Worm (Caenorhabditis elegans) whole organism, L2 larva: ENCODE data around the gene flh-1.

Experiments used
- C34F6.9 ChIP-seq: fragments of 150-350 bp; optimal IDR thresholded peaks from 2 replicates; lab custom pipeline; 2014; ENCODE audit warnings: missing biosample characterization, missing genetic modification characterization
- F13H6.1 ChIP-seq: sonication (generic microtip); optimal IDR thresholded peaks from 2 replicates; lab custom pipeline; 2016; ENCODE audit warnings: missing genetic modification characterization, missing compliant biosample characterization
- R02D3.7 ChIP-seq: fragments of 150-350 bp; optimal IDR thresholded peaks from 2 replicates; lab custom pipeline; 2014; ENCODE audit warnings: missing biosample characterization, missing genetic modification characterization
- Y55F3AM.14 ChIP-seq: fragments of 200-800 bp; sonication (Bioruptor generic); optimal IDR thresholded peaks from 2 replicates; lab custom pipeline; 2018; ENCODE audit warnings: mild to moderate bottlenecking, missing genetic modification characterization, missing compliant biosample characterization
- ZK546.5 ChIP-seq: sonication (generic microtip); optimal IDR thresholded peaks from 2 replicates; lab custom pipeline; 2017; ENCODE audit warnings: missing biosample characterization, missing genetic modification characterization
- alr-1 ChIP-seq: fragments of 150-350 bp; optimal IDR thresholded peaks from 2 replicates; lab custom pipeline; 2014; ENCODE audit warnings: missing biosample characterization, missing genetic modification characterization
- aly-2 ChIP-seq: fragments of 150-350 bp; optimal IDR thresholded peaks from 2 replicates; lab custom pipeline; 2014; ENCODE audit warnings: missing biosample characterization, missing genetic modification characterization
- ama-1 ChIP-seq: fragments of 150-350 bp; optimal IDR thresholded peaks from 2 replicates; lab custom pipeline; 2018; ENCODE audit warnings: inconsistent platforms
- blmp-1 ChIP-seq: sonication (generic microtip); optimal IDR thresholded peaks from 2 replicates; lab custom pipeline; 2017; ENCODE audit warnings: missing genetic modification characterization, mild to moderate bottlenecking, missing compliant biosample characterization, antibody characterized with exemption, moderate library complexity; ENCODE audit not compliant: insufficient read depth
- ceh-16 ChIP-seq: fragments of 150-350 bp; optimal IDR thresholded peaks from 2 replicates; lab custom pipeline; 2014; ENCODE audit warnings: missing biosample characterization, missing genetic modification characterization
- ceh-82 ChIP-seq: fragments of 150-350 bp; optimal IDR thresholded peaks from 2 replicates; lab custom pipeline; 2014; ENCODE audit warnings: missing biosample characterization, missing genetic modification characterization
- dmd-4 ChIP-seq: sonication (generic microtip); optimal IDR thresholded peaks from 2 replicates; lab custom pipeline; 2017; ENCODE audit warnings: missing biosample characterization, missing genetic modification characterization
- elt-1 ChIP-seq: fragments of 150-350 bp; optimal IDR thresholded peaks from 2 replicates; lab custom pipeline; 2014; ENCODE audit warnings: missing biosample characterization, missing genetic modification characterization
- fos-1 ChIP-seq: fragments of 150-350 bp; optimal IDR thresholded peaks from 2 replicates; lab custom pipeline; 2014; ENCODE audit warnings: missing biosample characterization, missing genetic modification characterization
- gmeb-1 ChIP-seq: fragments of 150-350 bp; optimal IDR thresholded peaks from 2 replicates; lab custom pipeline; 2014; ENCODE audit warnings: missing biosample characterization, missing genetic modification characterization
- lin-11 ChIP-seq: fragments of 150-350 bp; sonication (generic microtip); optimal IDR thresholded peaks from 2 replicates; lab custom pipeline; 2014; ENCODE audit warnings: missing biosample characterization, missing genetic modification characterization, inconsistent platforms, mixed read lengths
- lin-13 ChIP-seq: fragments of 150-350 bp; optimal IDR thresholded peaks from 2 replicates; lab custom pipeline; 2014; ENCODE audit warnings: missing biosample characterization, missing genetic modification reagents, missing genetic modification characterization
- lsy-2 ChIP-seq, 2 experiments: fragments of 150-350 bp in 1 of 2; sonication (generic microtip) in 1 of 2; optimal IDR thresholded peaks; 2 replicates each; lab custom pipeline; 2014 to 2017; ENCODE audit warnings: missing biosample characterization in 2 of 2, missing genetic modification characterization in 2 of 2
- mab-5 ChIP-seq: fragments of 150-350 bp; optimal IDR thresholded peaks from 2 replicates; lab custom pipeline; 2014; ENCODE audit warnings: missing biosample characterization, missing genetic modification characterization
- mbf-1 ChIP-seq: sonication (generic microtip); optimal IDR thresholded peaks from 2 replicates; lab custom pipeline; 2017; ENCODE audit warnings: missing biosample characterization, missing genetic modification characterization
- mdl-1 ChIP-seq, 2 experiments: fragments of 150-350 bp in 1 of 2; sonication (generic microtip) in 1 of 2; optimal IDR thresholded peaks; 2 replicates each; lab custom pipeline; 2017; ENCODE audit warnings: missing biosample characterization in 2 of 2, missing genetic modification characterization in 2 of 2
- nhr-10 ChIP-seq: sonication (generic microtip); optimal IDR thresholded peaks from 2 replicates; lab custom pipeline; 2017; ENCODE audit warnings: missing biosample characterization, missing genetic modification characterization
- nhr-11 ChIP-seq: fragments of 150-350 bp; optimal IDR thresholded peaks from 2 replicates; lab custom pipeline; 2014; ENCODE audit warnings: missing biosample characterization, missing genetic modification characterization
- nhr-12 ChIP-seq: fragments of 150-350 bp; optimal IDR thresholded peaks from 2 replicates; lab custom pipeline; 2014; ENCODE audit warnings: missing biosample characterization, missing genetic modification characterization
- nhr-129 ChIP-seq: fragments of 150-350 bp; optimal IDR thresholded peaks from 2 replicates; lab custom pipeline; 2014; ENCODE audit warnings: missing biosample characterization, missing genetic modification characterization
- nhr-23 ChIP-seq: fragments of 150-350 bp; optimal IDR thresholded peaks from 2 replicates; lab custom pipeline; 2014; ENCODE audit warnings: missing biosample characterization, missing genetic modification reagents, missing genetic modification characterization
- nhr-237 ChIP-seq: fragments of 150-350 bp; optimal IDR thresholded peaks from 2 replicates; lab custom pipeline; 2014; ENCODE audit warnings: missing biosample characterization, missing genetic modification characterization
- nhr-25 ChIP-seq: fragments of 150-350 bp; sonication (generic microtip); optimal IDR thresholded peaks from 3 replicates; lab custom pipeline; 2014; ENCODE audit warnings: missing biosample characterization, missing genetic modification characterization
- nhr-6 ChIP-seq: fragments of 150-350 bp; optimal IDR thresholded peaks from 2 replicates; lab custom pipeline; 2014; ENCODE audit warnings: missing biosample characterization, missing genetic modification characterization
- nhr-77 ChIP-seq: fragments of 150-350 bp; optimal IDR thresholded peaks from 2 replicates; lab custom pipeline; 2014; ENCODE audit warnings: missing biosample characterization, missing genetic modification characterization
- peb-1 ChIP-seq: fragments of 150-350 bp; optimal IDR thresholded peaks from 2 replicates; lab custom pipeline; 2014; ENCODE audit warnings: missing biosample characterization, missing genetic modification characterization
- sem-4 ChIP-seq: fragments of 150-350 bp; optimal IDR thresholded peaks from 2 replicates; lab custom pipeline; 2014; ENCODE audit warnings: missing biosample characterization, missing genetic modification reagents, missing genetic modification characterization
- skn-1 ChIP-seq: sonication (generic microtip); optimal IDR thresholded peaks from 2 replicates; lab custom pipeline; 2017; ENCODE audit warnings: missing biosample characterization, missing genetic modification characterization
- sma-9 ChIP-seq, 2 experiments: fragments of 150-350 bp in 1 of 2; sonication (generic microtip) in 1 of 2; optimal IDR thresholded peaks; 2 replicates each; lab custom pipeline; 2014 to 2016; ENCODE audit warnings: missing genetic modification characterization in 2 of 2, mild to moderate bottlenecking in 1 of 2, missing biosample characterization in 1 of 2, missing compliant biosample characterization in 1 of 2, missing genetic modification reagents in 1 of 2, moderate library complexity in 1 of 2
- snpc-4 ChIP-seq: fragments of 150-350 bp; optimal IDR thresholded peaks from 2 replicates; lab custom pipeline; 2014; ENCODE audit warnings: missing biosample characterization, missing genetic modification characterization
- unc-39 ChIP-seq: fragments of 150-350 bp; optimal IDR thresholded peaks from 2 replicates; lab custom pipeline; 2014; ENCODE audit warnings: missing biosample characterization, missing genetic modification characterization
- unc-55 ChIP-seq: fragments of 150-350 bp; sonication (generic microtip); optimal IDR thresholded peaks from 3 replicates; lab custom pipeline; 2014; ENCODE audit warnings: missing biosample characterization, missing genetic modification reagents, missing genetic modification characterization
- unc-62 ChIP-seq: fragments of 150-350 bp; optimal IDR thresholded peaks from 2 replicates; lab custom pipeline; 2014; ENCODE audit warnings: missing biosample characterization, missing genetic modification reagents, missing genetic modification characterization
- ztf-1 ChIP-seq: fragments of 200-800 bp; sonication (Bioruptor generic); conservative IDR thresholded peaks from 2 replicates; pipeline ENCODE4 v1.3.6; 2022; ENCODE audit warnings: missing genetic modification characterization, missing compliant biosample characterization
- ztf-11 ChIP-seq: sonication (generic microtip); optimal IDR thresholded peaks from 2 replicates; lab custom pipeline; 2017; ENCODE audit warnings: missing biosample characterization, missing genetic modification characterization
- ztf-4 ChIP-seq: fragments of 150-350 bp; optimal IDR thresholded peaks from 2 replicates; lab custom pipeline; 2014; ENCODE audit warnings: missing biosample characterization, missing genetic modification characterization

flh-1 gene

DNA sequence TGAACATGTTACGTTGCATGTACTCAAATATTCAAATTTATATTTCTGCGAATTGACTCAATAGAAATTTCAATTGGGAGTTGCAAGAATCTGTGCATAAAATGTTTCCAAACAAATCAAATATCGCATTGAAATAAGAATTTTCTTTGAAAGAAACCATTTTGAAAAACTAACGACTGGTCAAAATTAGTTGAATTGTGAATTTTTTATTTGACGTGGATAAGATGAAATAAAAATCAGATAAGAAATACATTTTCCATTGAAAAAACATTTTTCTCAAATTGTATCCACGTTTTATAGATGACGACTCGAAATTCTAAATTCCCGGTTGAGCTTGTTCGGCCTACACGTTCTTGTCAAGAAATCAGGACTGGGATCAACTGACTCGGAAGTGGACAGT is 39.2 kb downstream of the flh-1 start, which contains the start of gene C46C2.3:
Gene C46C2.3 (plus strand): TSS at position 301 of the 400 bp plus-strand sequence.
- TF ChIP-seq lsy-2 (tag; optimal IDR thresholded peaks at IDR 0.05; lab: Kevin White, UChicago) (no peak), skn-1 (no peak), unc-55 (GFP tag; lab: Kevin White, UChicago) (no peak), ztf-1 (no peak), nhr-12 (no peak), ceh-82 (tag; lab: Kevin White, UChicago) (no peak), nhr-237 (tag; lab: Kevin White, UChicago) (no peak), lin-13 (GFP tag; lab: Kevin White, UChicago) (no peak), sma-9 (GFP tag; optimal IDR thresholded peaks at IDR 0.05; lab: Kevin White, UChicago) (no peak), sma-9 (tag; optimal IDR thresholded peaks at IDR 0.05; lab: Kevin White, UChicago) (no peak), gmeb-1 (no peak), alr-1 (tag; lab: Kevin White, UChicago) (no peak), nhr-129 (tag; lab: Kevin White, UChicago) (no peak), elt-1 (tag; lab: Kevin White, UChicago) (no peak)

DNA sequence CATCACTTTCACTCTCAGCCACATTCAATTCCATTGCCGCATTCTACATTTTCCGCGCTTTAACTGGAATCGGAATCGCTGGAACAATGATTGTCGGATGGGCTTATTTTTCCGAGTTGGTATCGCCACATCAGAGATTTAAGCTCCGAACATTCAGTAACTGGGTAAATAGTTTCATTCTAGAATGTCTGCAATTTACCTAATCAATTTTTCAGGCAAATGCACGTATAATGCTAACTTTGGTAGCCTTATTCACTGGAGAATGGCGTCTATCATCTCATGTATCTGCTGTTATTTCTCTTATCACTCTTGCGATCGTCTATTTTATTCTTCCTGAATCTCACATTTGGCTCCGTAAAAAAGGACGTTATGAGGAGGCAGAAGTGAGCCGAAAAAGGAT is 45.7 kb downstream of the flh-1 start:
- no peak for TF ChIP-seq fos-1 (tag; lab: Kevin White, UChicago)
- TF ChIP-seq mdl-1 (tag; optimal IDR thresholded peaks at IDR 0.05; lab: Kevin White, UChicago), result no peak
- no peak for TF ChIP-seq ama-1
- no peak for TF ChIP-seq ZK546.5 (tag; lab: Kevin White, UChicago)
- TF ChIP-seq ztf-11, result no peak
- TF ChIP-seq dmd-4, result no peak
- TF ChIP-seq unc-39, result no peak
- no peak for TF ChIP-seq nhr-23 (tag; lab: Kevin White, UChicago)
- no peak for TF ChIP-seq mbf-1 (tag; lab: Kevin White, UChicago)
- no peak for TF ChIP-seq nhr-77
- no peak for TF ChIP-seq gmeb-1
- TF ChIP-seq R02D3.7 (tag; lab: Kevin White, UChicago), result no peak
- no peak for TF ChIP-seq C34F6.9 (tag; lab: Kevin White, UChicago)
- TF ChIP-seq aly-2 (tag; lab: Kevin White, UChicago), result no peak
- no peak for TF ChIP-seq nhr-237 (tag; lab: Kevin White, UChicago)
- no peak for TF ChIP-seq nhr-10
- no peak for TF ChIP-seq unc-55 (GFP tag; lab: Kevin White, UChicago)
- no peak for TF ChIP-seq nhr-25 (tag; lab: Kevin White, UChicago)
- TF ChIP-seq lsy-2 (tag; optimal IDR thresholded peaks at IDR 0.05; lab: Kevin White, UChicago), result no peak

DNA sequence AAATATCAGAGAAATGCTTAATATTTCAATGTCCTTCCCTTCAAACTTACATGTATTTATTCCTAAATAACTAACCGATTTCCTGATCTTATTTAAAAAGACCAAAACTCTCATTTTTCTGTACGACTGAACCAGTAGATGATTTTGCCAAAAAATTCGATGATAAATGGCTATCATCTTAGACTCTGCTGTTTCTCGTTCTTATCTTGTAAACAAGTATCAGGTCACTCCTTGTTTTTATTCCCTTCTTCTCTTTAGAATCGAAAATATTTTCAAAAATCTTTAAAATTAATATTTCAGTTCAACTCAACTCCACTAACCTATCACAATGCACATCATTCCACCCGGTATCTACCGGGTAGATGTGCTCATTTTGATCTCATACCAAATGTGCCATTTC is 46.6 kb downstream of the flh-1 start, which contains the start of gene C46C2.2:
Gene C46C2.2 (plus strand): TSS at position 301 of the 400 bp plus-strand sequence.
- no peak for TF ChIP-seq sem-4 (tag; lab: Kevin White, UChicago)
- TF ChIP-seq elt-1 (tag; lab: Kevin White, UChicago), result no peak
- TF ChIP-seq unc-39, result no peak
- no peak for TF ChIP-seq lsy-2 (tag; optimal IDR thresholded peaks at IDR 0.05; lab: Kevin White, UChicago)
- TF ChIP-seq nhr-77, result no peak
- TF ChIP-seq ZK546.5 (tag; lab: Kevin White, UChicago), result no peak
- no peak for TF ChIP-seq nhr-237 (tag; lab: Kevin White, UChicago)
- no peak for TF ChIP-seq unc-55 (GFP tag; lab: Kevin White, UChicago)
- no peak for TF ChIP-seq sma-9 (GFP tag; optimal IDR thresholded peaks at IDR 0.05; lab: Kevin White, UChicago)
- no peak for TF ChIP-seq sma-9 (tag; optimal IDR thresholded peaks at IDR 0.05; lab: Kevin White, UChicago)
- TF ChIP-seq F13H6.1 (tag; lab: Kevin White, UChicago), result no peak

DNA sequence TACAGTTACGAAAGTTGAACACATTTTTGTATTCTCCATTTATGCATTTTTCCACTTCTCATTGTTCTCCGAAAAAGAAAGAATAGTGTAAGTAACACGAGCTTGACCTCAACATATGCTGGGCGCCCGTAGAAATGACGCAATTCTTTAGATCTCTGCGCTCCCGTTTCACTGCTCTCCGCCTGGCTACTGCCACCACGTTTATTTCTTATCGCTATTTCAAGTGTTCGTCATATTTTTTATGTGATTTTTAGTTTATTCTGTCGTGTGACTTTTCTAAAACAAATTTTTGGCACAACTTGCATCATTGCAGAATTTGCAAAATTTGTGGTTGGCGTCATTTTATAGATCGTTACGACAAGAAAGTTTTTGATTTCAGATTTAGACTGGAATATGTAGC is 47.1 kb downstream of the flh-1 start:
- TF ChIP-seq snpc-4 (tag; lab: Kevin White, UChicago) (no peak), fos-1 (tag; lab: Kevin White, UChicago) (peak; percentile 69), sma-9 (GFP tag; optimal IDR thresholded peaks at IDR 0.05; lab: Kevin White, UChicago) (peak; percentile 36), sma-9 (tag; optimal IDR thresholded peaks at IDR 0.05; lab: Kevin White, UChicago) (no peak), mab-5 (no peak), nhr-129 (tag; lab: Kevin White, UChicago) (peak; percentile 74)

DNA sequence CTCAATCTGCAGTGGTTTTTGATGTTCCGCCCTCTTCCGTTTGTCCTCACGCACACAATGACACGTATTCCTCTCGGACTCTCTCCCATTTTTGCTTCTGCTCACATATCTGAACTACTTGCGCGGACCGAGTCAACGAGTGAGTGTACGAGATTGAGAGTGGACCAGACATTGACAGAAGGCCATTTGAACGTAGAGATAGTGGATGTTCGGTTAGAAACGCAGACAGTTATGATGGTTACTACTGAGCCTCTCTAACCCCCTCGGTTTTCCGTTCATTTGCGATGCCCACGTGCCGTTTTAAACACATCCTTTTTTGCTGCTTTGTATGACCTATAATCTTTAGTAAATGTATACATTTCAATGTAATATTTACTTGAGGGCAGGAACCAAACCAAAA is 47.6 kb downstream of the flh-1 start:
- TF ChIP-seq dmd-4 (no peak), ZK546.5 (tag; lab: Kevin White, UChicago) (no peak), nhr-10 (no peak), nhr-6 (tag; lab: Kevin White, UChicago) (no peak), blmp-1 (tag; lab: Kevin White, UChicago) (no peak), nhr-129 (tag; lab: Kevin White, UChicago) (peak; percentile 60), gmeb-1 (no peak), elt-1 (tag; lab: Kevin White, UChicago) (no peak), nhr-77 (no peak), nhr-11 (tag; lab: Kevin White, UChicago) (no peak), fos-1 (tag; lab: Kevin White, UChicago) (no peak), nhr-237 (tag; lab: Kevin White, UChicago) (no peak), peb-1 (tag; lab: Kevin White, UChicago) (no peak), sem-4 (tag; lab: Kevin White, UChicago) (peak; percentile 66), unc-55 (GFP tag; lab: Kevin White, UChicago) (peak; percentile 55), nhr-23 (tag; lab: Kevin White, UChicago) (no peak), unc-62 (GFP tag; lab: Kevin White, UChicago) (no peak), mbf-1 (tag; lab: Kevin White, UChicago) (no peak), ceh-16 (tag; lab: Kevin White, UChicago) (no peak), R02D3.7 (tag; lab: Kevin White, UChicago) (no peak), lin-11 (tag; lab: Kevin White, UChicago) (peak; percentile 39), sma-9 (GFP tag; optimal IDR thresholded peaks at IDR 0.05; lab: Kevin White, UChicago) (peak; percentile 73), sma-9 (tag; optimal IDR thresholded peaks at IDR 0.05; lab: Kevin White, UChicago) (no peak), nhr-12 (no peak), ceh-82 (tag; lab: Kevin White, UChicago) (no peak), Y55F3AM.14 (no peak), ztf-4 (tag; lab: Kevin White, UChicago) (no peak)
